Worm (Caenorhabditis elegans) whole organism, mixed stage, embryonic: ENCODE measurements around the gene K09E9.4.

ENCODE experiments used
- M03D4.4 ChIP-seq: sonication (generic microtip); optimal IDR thresholded peaks from 2 replicates; lab custom pipeline; 2017; ENCODE audit warnings: mild to moderate bottlenecking, missing genetic modification characterization, missing compliant biosample characterization
- bed-3 ChIP-seq: fragments of 200-800 bp; sonication (Bioruptor generic); optimal IDR thresholded peaks from 3 replicates; lab custom pipeline; 2018; ENCODE audit warnings: mild to moderate bottlenecking, missing genetic modification characterization, moderate library complexity, missing compliant biosample characterization
- lin-13 ChIP-seq: fragments of 150-350 bp; optimal IDR thresholded peaks from 2 replicates; lab custom pipeline; 2014; ENCODE audit warnings: missing biosample characterization, missing genetic modification characterization
- snpc-4 ChIP-seq: fragments of 150-350 bp; optimal IDR thresholded peaks from 2 replicates; lab custom pipeline; 2014; ENCODE audit warnings: missing biosample characterization, missing genetic modification characterization
- unc-39 ChIP-seq: fragments of 150-350 bp; optimal IDR thresholded peaks from 2 replicates; lab custom pipeline; 2014; ENCODE audit warnings: missing biosample characterization, missing genetic modification characterization

- TF ChIP-seq snpc-4 (tag; lab: Kevin White, UChicago) (no peak), bed-3 (GFP tag; lab: Kevin White, UChicago) (no peak), unc-39 (tag; lab: Kevin White, UChicago) (no peak), M03D4.4 (tag; lab: Kevin White, UChicago) (no peak), lin-13 (tag; lab: Kevin White, UChicago) (no peak)
Observed at ce11 chrX:15621001-15621400, 9.2 kb downstream of the K09E9.4 start.
